Fruit fly (Drosophila melanogaster): Measurements from ENCODE around the gene Grl65a.

Gene Grl65a

dm6 chr3L:6667716-6668115, at the start of gene Grl65a:
Gene Grl65a (minus strand): TSS chr3L:6667816.
- no peak for TF ChIP-seq ttk (optimal IDR thresholded peaks at IDR 0.05)
- TF ChIP-seq Sin3A (optimal IDR thresholded peaks at IDR 0.05): no peak
- TF ChIP-seq h (optimal IDR thresholded peaks at IDR 0.05): no peak
- no peak for TF ChIP-seq insv (optimal IDR thresholded peaks at IDR 0.05)
- TF ChIP-seq Myc (optimal IDR thresholded peaks at IDR 0.05): no peak
- TF ChIP-seq psq (optimal IDR thresholded peaks at IDR 0.05): no peak

- TF ChIP-seq Myc (optimal IDR thresholded peaks at IDR 0.05): no peak
- TF ChIP-seq Sin3A (optimal IDR thresholded peaks at IDR 0.05): no peak
- TF ChIP-seq h (optimal IDR thresholded peaks at IDR 0.05): no peak
- no peak for TF ChIP-seq psq (optimal IDR thresholded peaks at IDR 0.05)
- TF ChIP-seq insv (optimal IDR thresholded peaks at IDR 0.05): no peak
- TF ChIP-seq ttk (optimal IDR thresholded peaks at IDR 0.05): no peak
Measured at dm6 chr3L:6708995-6709606, 41.5 kb upstream of the Grl65a start.

- TF ChIP-seq Myc (optimal IDR thresholded peaks at IDR 0.05): no peak
- TF ChIP-seq insv (optimal IDR thresholded peaks at IDR 0.05): no peak
- TF ChIP-seq Sin3A (optimal IDR thresholded peaks at IDR 0.05): no peak
- no peak for TF ChIP-seq ttk (optimal IDR thresholded peaks at IDR 0.05)
- no peak for TF ChIP-seq h (optimal IDR thresholded peaks at IDR 0.05)
- TF ChIP-seq psq (optimal IDR thresholded peaks at IDR 0.05): no peak
Measured at dm6 chr3L:6706723-6707591, 39.3 kb upstream of the Grl65a start.

- TF ChIP-seq ttk (optimal IDR thresholded peaks at IDR 0.05) (no peak), insv (optimal IDR thresholded peaks at IDR 0.05) (no peak), psq (optimal IDR thresholded peaks at IDR 0.05) (no peak), Sin3A (optimal IDR thresholded peaks at IDR 0.05) (no peak), h (optimal IDR thresholded peaks at IDR 0.05) (no peak), Myc (optimal IDR thresholded peaks at IDR 0.05) (no peak)
Measured at dm6 chr3L:6705865-6706264, 38.2 kb upstream of the Grl65a start.

dm6 chr3L:6704468-6705056, 36.9 kb upstream of the Grl65a start, which contains the start of gene CG8519:
Gene CG8519 (plus strand): TSS chr3L:6704860.
- TF ChIP-seq Myc (optimal IDR thresholded peaks at IDR 0.05) (no peak), psq (optimal IDR thresholded peaks at IDR 0.05) (no peak), insv (optimal IDR thresholded peaks at IDR 0.05) (no peak), Sin3A (optimal IDR thresholded peaks at IDR 0.05) (no peak), ttk (optimal IDR thresholded peaks at IDR 0.05) (no peak), h (optimal IDR thresholded peaks at IDR 0.05) (no peak)

- TF ChIP-seq h (optimal IDR thresholded peaks at IDR 0.05) (no peak), Myc (optimal IDR thresholded peaks at IDR 0.05) (no peak), ttk (optimal IDR thresholded peaks at IDR 0.05) (no peak), Sin3A (optimal IDR thresholded peaks at IDR 0.05) (no peak), psq (optimal IDR thresholded peaks at IDR 0.05) (no peak), insv (optimal IDR thresholded peaks at IDR 0.05) (no peak)
Measured at dm6 chr3L:6703368-6703807, 35.8 kb upstream of the Grl65a start, which contains the start of gene SP1173. Gene SP1173 (minus strand): TSS chr3L:6703521.

- no peak for TF ChIP-seq ttk (optimal IDR thresholded peaks at IDR 0.05)
- TF ChIP-seq h (optimal IDR thresholded peaks at IDR 0.05): no peak
- no peak for TF ChIP-seq psq (optimal IDR thresholded peaks at IDR 0.05)
- TF ChIP-seq Sin3A (optimal IDR thresholded peaks at IDR 0.05): no peak
- TF ChIP-seq Myc (optimal IDR thresholded peaks at IDR 0.05): no peak
- no peak for TF ChIP-seq insv (optimal IDR thresholded peaks at IDR 0.05)
Measured at dm6 chr3L:6700962-6701477, 33.4 kb upstream of the Grl65a start.

dm6 chr3L:6697353-6697752, 29.7 kb upstream of the Grl65a start:
- TF ChIP-seq Sin3A (optimal IDR thresholded peaks at IDR 0.05) (no peak), ttk (optimal IDR thresholded peaks at IDR 0.05) (no peak), psq (optimal IDR thresholded peaks at IDR 0.05) (no peak), Myc (optimal IDR thresholded peaks at IDR 0.05) (no peak), insv (optimal IDR thresholded peaks at IDR 0.05) (no peak), h (optimal IDR thresholded peaks at IDR 0.05) (no peak)

- TF ChIP-seq Myc (optimal IDR thresholded peaks at IDR 0.05): no peak
- TF ChIP-seq ttk (optimal IDR thresholded peaks at IDR 0.05): no peak
- TF ChIP-seq psq (optimal IDR thresholded peaks at IDR 0.05): no peak
- no peak for TF ChIP-seq Sin3A (optimal IDR thresholded peaks at IDR 0.05)
Measured at dm6 chr3L:6694181-6694580, 26.6 kb upstream of the Grl65a start.

dm6 chr3L:6693191-6693590, 25.6 kb upstream of the Grl65a start:
- TF ChIP-seq psq (optimal IDR thresholded peaks at IDR 0.05): no peak
- no peak for TF ChIP-seq insv (optimal IDR thresholded peaks at IDR 0.05)
- TF ChIP-seq h (optimal IDR thresholded peaks at IDR 0.05): no peak
- TF ChIP-seq ttk (optimal IDR thresholded peaks at IDR 0.05): no peak
- no peak for TF ChIP-seq Sin3A (optimal IDR thresholded peaks at IDR 0.05)
- TF ChIP-seq Myc (optimal IDR thresholded peaks at IDR 0.05): no peak

- TF ChIP-seq Sin3A (optimal IDR thresholded peaks at IDR 0.05): no peak
- no peak for TF ChIP-seq psq (optimal IDR thresholded peaks at IDR 0.05)
- no peak for TF ChIP-seq insv (optimal IDR thresholded peaks at IDR 0.05)
Measured at dm6 chr3L:6688920-6689319, 21.3 kb upstream of the Grl65a start.

dm6 chr3L:6665541-6665940, 2.1 kb downstream of the Grl65a start, which contains the start of gene eIF4E4:
Gene eIF4E4 (minus strand): TSS chr3L:6665641.
- TF ChIP-seq psq (optimal IDR thresholded peaks at IDR 0.05) (no peak), h (optimal IDR thresholded peaks at IDR 0.05) (no peak), ttk (optimal IDR thresholded peaks at IDR 0.05) (no peak), Myc (optimal IDR thresholded peaks at IDR 0.05) (no peak), insv (optimal IDR thresholded peaks at IDR 0.05) (no peak), Sin3A (optimal IDR thresholded peaks at IDR 0.05) (no peak)

All from Kc167 (cell line).